Worm (Caenorhabditis elegans) whole organism, late embryonic: ENCODE data around the gene col-42.

Experiments
- K09A11.1 ChIP-seq: sonication (generic microtip); optimal IDR thresholded peaks from 2 replicates; lab custom pipeline; 2017; ENCODE audit warnings: antibody characterized with exemption, mild to moderate bottlenecking, missing genetic modification characterization, missing compliant biosample characterization; ENCODE audit not compliant: insufficient read depth
- ama-1 ChIP-seq: fragments of 150-350 bp; optimal IDR thresholded peaks from 2 replicates; lab custom pipeline; 2014
- dve-1 ChIP-seq: sonication (generic microtip); optimal IDR thresholded peaks from 2 replicates; lab custom pipeline; 2017; ENCODE audit warnings: antibody characterized with exemption, mild to moderate bottlenecking, missing genetic modification characterization, missing compliant biosample characterization
- fkh-10 ChIP-seq: fragments of 150-350 bp; optimal IDR thresholded peaks from 2 replicates; lab custom pipeline; 2014; ENCODE audit warnings: missing biosample characterization, missing genetic modification reagents, missing genetic modification characterization
- hlh-15 ChIP-seq: sonication (generic microtip); optimal IDR thresholded peaks from 2 replicates; lab custom pipeline; 2016; ENCODE audit warnings: missing genetic modification characterization, missing compliant biosample characterization
- lin-11 ChIP-seq: fragments of 200-800 bp; sonication (Bioruptor generic); optimal IDR thresholded peaks from 2 replicates; lab custom pipeline; 2018; ENCODE audit warnings: mild to moderate bottlenecking, missing genetic modification characterization, missing compliant biosample characterization
- nhr-11 ChIP-seq: fragments of 150-350 bp; optimal IDR thresholded peaks from 2 replicates; lab custom pipeline; 2014; ENCODE audit warnings: missing biosample characterization, missing genetic modification characterization
- pha-4 ChIP-seq: fragments of 150-350 bp; optimal IDR thresholded peaks from 2 replicates; lab custom pipeline; 2018; ENCODE audit warnings: missing biosample characterization, missing genetic modification reagents, missing genetic modification characterization
- tbx-2 ChIP-seq: sonication (generic microtip); optimal IDR thresholded peaks from 2 replicates; lab custom pipeline; 2016; ENCODE audit warnings: missing genetic modification characterization, missing compliant biosample characterization
- tbx-7 ChIP-seq: sonication (generic microtip); optimal IDR thresholded peaks from 2 replicates; lab custom pipeline; 2016; ENCODE audit warnings: missing genotype, missing genetic modification characterization, missing compliant biosample characterization
- unc-55 ChIP-seq: sonication (generic microtip); optimal IDR thresholded peaks from 2 replicates; lab custom pipeline; 2017; ENCODE audit warnings: missing biosample characterization, missing genetic modification reagents, missing genetic modification characterization

ce11 chrV:18627445-18627844, 10.8 kb upstream of the col-42 start:
- TF ChIP-seq dve-1 (no peak), pha-4 (tag; lab: Kevin White, UChicago) (no peak), nhr-11 (tag; lab: Kevin White, UChicago) (no peak), ama-1 (lab: Kevin White, UChicago) (no peak), tbx-7 (tag; lab: Kevin White, UChicago) (no peak), tbx-2 (tag; lab: Kevin White, UChicago) (no peak), K09A11.1 (tag; lab: Kevin White, UChicago) (no peak), fkh-10 (GFP tag; lab: Kevin White, UChicago) (no peak), hlh-15 (no peak), lin-11 (tag; lab: Kevin White, UChicago) (no peak), unc-55 (GFP tag; lab: Kevin White, UChicago) (no peak)
